Worm (Caenorhabditis elegans) whole organism, L1 larva: ENCODE results near the gene C49H3.16.

ENCODE experiments used
- C04F5.9 ChIP-seq: sonication (generic microtip); optimal IDR thresholded peaks from 2 replicates; lab custom pipeline; 2016; ENCODE audit warnings: missing genetic modification characterization, missing compliant biosample characterization
- F16B12.6 ChIP-seq: fragments of 150-350 bp; optimal IDR thresholded peaks from 2 replicates; lab custom pipeline; 2014; ENCODE audit warnings: missing biosample characterization, missing genetic modification characterization
- Y116A8C.19 ChIP-seq: sonication (generic microtip); optimal IDR thresholded peaks from 2 replicates; lab custom pipeline; 2016; ENCODE audit warnings: missing compliant biosample characterization, missing genetic modification characterization, borderline replicate concordance
- aha-1 ChIP-seq: fragments of 150-350 bp; optimal IDR thresholded peaks from 2 replicates; lab custom pipeline; 2014; ENCODE audit warnings: missing biosample characterization, missing genetic modification characterization
- alr-1 ChIP-seq: fragments of 200-800 bp; sonication (Bioruptor generic); optimal IDR thresholded peaks from 2 replicates; lab custom pipeline; 2018; ENCODE audit warnings: borderline replicate concordance, mild to moderate bottlenecking, missing genetic modification characterization, missing compliant biosample characterization
- aly-2 ChIP-seq: fragments of 150-350 bp; optimal IDR thresholded peaks from 2 replicates; lab custom pipeline; 2014; ENCODE audit warnings: missing biosample characterization, missing genetic modification characterization
- blmp-1 ChIP-seq: fragments of 150-350 bp; optimal IDR thresholded peaks from 2 replicates; lab custom pipeline; 2014; ENCODE audit warnings: missing biosample characterization, missing genetic modification characterization
- ceh-63 ChIP-seq: fragments of 200-800 bp; sonication (Bioruptor generic); optimal IDR thresholded peaks from 2 replicates; lab custom pipeline; 2018; ENCODE audit warnings: mild to moderate bottlenecking, missing genetic modification characterization, missing compliant biosample characterization
- ceh-8 ChIP-seq: fragments of 200-800 bp; sonication (Bioruptor generic); optimal IDR thresholded peaks from 2 replicates; lab custom pipeline; 2018; ENCODE audit warnings: mild to moderate bottlenecking, missing genetic modification characterization, moderate library complexity, missing compliant biosample characterization
- ceh-82 ChIP-seq, 3 experiments: fragments of 150-350 bp in 1 of 3; sonication (generic microtip) in 2 of 3; optimal IDR thresholded peaks; 2 replicates each; lab custom pipeline; 2014 to 2017; ENCODE audit warnings: missing biosample characterization in 3 of 3, missing genetic modification characterization in 3 of 3
- ces-1 ChIP-seq: fragments of 150-350 bp; optimal IDR thresholded peaks from 2 replicates; lab custom pipeline; 2014; ENCODE audit warnings: missing biosample characterization, missing genetic modification reagents, missing genetic modification characterization
- dpl-1 ChIP-seq, 3 experiments: fragments of 150-350 bp in 2 of 3; sonication (generic microtip) in 1 of 3; optimal IDR thresholded peaks; 2 replicates each; lab custom pipeline; 2014 to 2017; ENCODE audit warnings: missing biosample characterization in 3 of 3, missing genetic modification characterization in 3 of 3, missing genetic modification reagents in 3 of 3
- efl-1 ChIP-seq, 4 experiments: fragments of 150-350 bp; optimal IDR thresholded peaks in 3 of 4; peaks in 1 of 4; 1 replicate in 1 of 4; 2 replicates in 3 of 4; lab custom pipeline; 2014; ENCODE audit warnings: missing biosample characterization in 2 of 4, missing genetic modification characterization in 2 of 4, missing genetic modification reagents in 2 of 4
- efl-3 ChIP-seq: fragments of 200-800 bp; sonication (Bioruptor generic); optimal IDR thresholded peaks from 2 replicates; lab custom pipeline; 2018; ENCODE audit warnings: mild to moderate bottlenecking, missing genetic modification characterization, missing compliant biosample characterization
- egl-13 ChIP-seq: sonication (generic microtip); optimal IDR thresholded peaks from 2 replicates; lab custom pipeline; 2016; ENCODE audit warnings: missing genotype, missing genetic modification reagents, missing genetic modification characterization, missing compliant biosample characterization
- egl-27 ChIP-seq, 2 experiments: fragments of 150-350 bp in 1 of 2; sonication (generic microtip); optimal IDR thresholded peaks; 3 replicates each; lab custom pipeline; 2017 to 2018; ENCODE audit warnings: missing biosample characterization in 2 of 2, missing genetic modification characterization in 2 of 2, missing genetic modification reagents in 2 of 2
- elt-2 ChIP-seq: sonication (generic microtip); optimal IDR thresholded peaks from 2 replicates; lab custom pipeline; 2016; ENCODE audit warnings: missing genetic modification characterization, mild to moderate bottlenecking, inconsistent platforms, missing compliant biosample characterization, missing genetic modification reagents
- elt-3 ChIP-seq, 6 experiments: fragments of 150-350 bp in 1 of 6; sonication (generic microtip); optimal IDR thresholded peaks; 2 replicates each; lab custom pipeline; 2017 to 2018; ENCODE audit warnings: missing biosample characterization in 6 of 6, missing genetic modification characterization in 6 of 6, inconsistent platforms in 1 of 6
- ets-5 ChIP-seq: fragments of 200-800 bp; sonication (Bioruptor generic); IDR thresholded peaks from 2 replicates; pipeline ENCODE4 v1.3.6; 2022; ENCODE audit warnings: missing genetic modification characterization, missing compliant biosample characterization
- fkh-10 ChIP-seq: sonication (generic microtip); optimal IDR thresholded peaks from 2 replicates; lab custom pipeline; 2017; ENCODE audit warnings: missing biosample characterization, missing genetic modification reagents, missing genetic modification characterization
- fkh-4 ChIP-seq: sonication (generic microtip); optimal IDR thresholded peaks from 2 replicates; lab custom pipeline; 2016; ENCODE audit warnings: missing compliant biosample characterization, missing genetic modification characterization, borderline replicate concordance
- fkh-8 ChIP-seq: sonication (generic microtip); optimal IDR thresholded peaks from 2 replicates; lab custom pipeline; 2016; ENCODE audit warnings: mild to moderate bottlenecking, missing genetic modification characterization, missing compliant biosample characterization
- fos-1 ChIP-seq: fragments of 150-350 bp; optimal IDR thresholded peaks from 2 replicates; lab custom pipeline; 2014; ENCODE audit warnings: missing biosample characterization, missing genetic modification characterization
- grh-1 ChIP-seq: fragments of 200-800 bp; sonication (Bioruptor generic); IDR thresholded peaks from 2 replicates; pipeline ENCODE4 v1.3.6; 2022; ENCODE audit warnings: missing genetic modification reagents, missing genetic modification characterization, missing compliant biosample characterization
- hpl-2 ChIP-seq: fragments of 150-350 bp; optimal IDR thresholded peaks from 2 replicates; lab custom pipeline; 2014; ENCODE audit warnings: missing biosample characterization, missing genetic modification reagents, missing genetic modification characterization
- isw-1 ChIP-seq: fragments of 200-800 bp; sonication (Bioruptor generic); IDR thresholded peaks from 2 replicates; pipeline ENCODE4 v1.3.6; 2022; ENCODE audit warnings: missing genetic modification characterization, missing compliant biosample characterization
- jun-1 ChIP-seq: fragments of 150-350 bp; optimal IDR thresholded peaks from 2 replicates; lab custom pipeline; 2014; ENCODE audit warnings: missing biosample characterization, missing genetic modification reagents, missing genetic modification characterization
- lin-14 ChIP-seq: fragments of 200-800 bp; sonication (Bioruptor generic); optimal IDR thresholded peaks from 2 replicates; lab custom pipeline; 2018; ENCODE audit warnings: mild to moderate bottlenecking, missing genetic modification characterization, moderate library complexity, missing compliant biosample characterization
- lin-35 ChIP-seq, 2 experiments: fragments of 150-350 bp; optimal IDR thresholded peaks; 2 replicates each; lab custom pipeline; 2014; ENCODE audit warnings: missing biosample characterization in 2 of 2, missing genetic modification characterization in 2 of 2, missing genetic modification reagents in 2 of 2
- lin-39 ChIP-seq: fragments of 150-350 bp; optimal IDR thresholded peaks from 2 replicates; lab custom pipeline; 2014; ENCODE audit warnings: missing biosample characterization, missing genetic modification reagents, missing genetic modification characterization
- lsy-2 ChIP-seq, 2 experiments: fragments of 150-350 bp; optimal IDR thresholded peaks; 2 replicates each; lab custom pipeline; 2014; ENCODE audit warnings: missing biosample characterization in 2 of 2, missing genetic modification characterization in 2 of 2
- mab-9 ChIP-seq: fragments of 200-800 bp; sonication (Bioruptor generic); IDR thresholded peaks from 2 replicates; pipeline ENCODE4 v1.3.6; 2022; ENCODE audit warnings: missing genetic modification reagents, missing genetic modification characterization, missing compliant biosample characterization
- mdl-1 ChIP-seq, 2 experiments: fragments of 150-350 bp; optimal IDR thresholded peaks; 2 replicates each; lab custom pipeline; 2014 to 2017; ENCODE audit warnings: missing biosample characterization in 2 of 2, missing genetic modification characterization in 2 of 2, inconsistent platforms in 1 of 2
- nhr-12 ChIP-seq: sonication (generic microtip); optimal IDR thresholded peaks from 2 replicates; lab custom pipeline; 2017; ENCODE audit warnings: missing biosample characterization, missing genetic modification characterization
- nhr-19 ChIP-seq: fragments of 200-800 bp; sonication (Bioruptor generic); conservative IDR thresholded peaks from 2 replicates; pipeline ENCODE4 v1.3.6; 2022; ENCODE audit warnings: missing genetic modification characterization, missing compliant biosample characterization
- nhr-20 ChIP-seq: sonication (generic microtip); optimal IDR thresholded peaks from 2 replicates; lab custom pipeline; 2016; ENCODE audit warnings: mild to moderate bottlenecking, missing genetic modification characterization, missing compliant biosample characterization
- nhr-28 ChIP-seq: fragments of 150-350 bp; optimal IDR thresholded peaks from 2 replicates; lab custom pipeline; 2014; ENCODE audit warnings: missing biosample characterization, missing genetic modification characterization
- nhr-47 ChIP-seq: sonication (generic microtip); optimal IDR thresholded peaks from 2 replicates; lab custom pipeline; 2016; ENCODE audit warnings: mild to moderate bottlenecking, missing genetic modification characterization, moderate library complexity, missing compliant biosample characterization
- nhr-85 ChIP-seq: sonication (generic microtip); peaks from one replicate; lab custom pipeline; 2016; ENCODE audit warnings: missing genetic modification characterization, inconsistent platforms, missing compliant biosample characterization
- pag-3 ChIP-seq: sonication (generic microtip); optimal IDR thresholded peaks from 2 replicates; lab custom pipeline; 2017; ENCODE audit warnings: missing genetic modification characterization, mild to moderate bottlenecking, missing compliant biosample characterization, antibody characterized with exemption, borderline replicate concordance; ENCODE audit not compliant: insufficient read depth
- pax-3 ChIP-seq: fragments of 200-800 bp; sonication (Bioruptor generic); optimal IDR thresholded peaks from 2 replicates; lab custom pipeline; 2018; ENCODE audit warnings: mild to moderate bottlenecking, missing genetic modification characterization, moderate library complexity, missing compliant biosample characterization
- snpc-4 ChIP-seq: fragments of 150-350 bp; optimal IDR thresholded peaks from 2 replicates; lab custom pipeline; 2014; ENCODE audit warnings: missing biosample characterization, missing genetic modification characterization
- snu-23 ChIP-seq: sonication (generic microtip); optimal IDR thresholded peaks from 2 replicates; lab custom pipeline; 2016; ENCODE audit warnings: missing genetic modification characterization, missing compliant biosample characterization
- sox-4 ChIP-seq: sonication (generic microtip); optimal IDR thresholded peaks from 2 replicates; lab custom pipeline; 2016; ENCODE audit warnings: missing genetic modification characterization, missing compliant biosample characterization
- tlp-1 ChIP-seq: fragments of 150-350 bp; optimal IDR thresholded peaks from 2 replicates; lab custom pipeline; 2014; ENCODE audit warnings: missing biosample characterization, missing genetic modification characterization
- unc-30 ChIP-seq: sonication (generic microtip); optimal IDR thresholded peaks from 2 replicates; lab custom pipeline; 2017; ENCODE audit warnings: missing biosample characterization, missing genetic modification characterization
- unc-62 ChIP-seq: fragments of 150-350 bp; optimal IDR thresholded peaks from 2 replicates; lab custom pipeline; 2014; ENCODE audit warnings: missing biosample characterization, missing genetic modification reagents, missing genetic modification characterization
- unc-98 ChIP-seq: fragments of 200-800 bp; sonication (Bioruptor generic); IDR thresholded peaks from 2 replicates; pipeline ENCODE4 v1.3.6; 2022; ENCODE audit warnings: missing genetic modification characterization, missing compliant biosample characterization
- xbp-1 ChIP-seq: sonication (generic microtip); optimal IDR thresholded peaks from 2 replicates; lab custom pipeline; 2016; ENCODE audit warnings: missing genetic modification characterization, missing compliant biosample characterization
- ztf-4 ChIP-seq: fragments of 150-350 bp; optimal IDR thresholded peaks from 2 replicates; lab custom pipeline; 2014; ENCODE audit warnings: missing biosample characterization, missing genetic modification characterization

The C49H3.16 gene

ce11 chrIV:7902221-7902904 lies 17.9 kb upstream of the C49H3.16 start, which contains the start of gene arp-11 (continued):
- no peak for TF ChIP-seq pag-3 (tag; lab: Kevin White, UChicago)
- TF ChIP-seq dpl-1 (GFP tag; optimal IDR thresholded peaks at IDR 0.05; lab: Kevin White, UChicago): peak; percentile 72 to 78 (median 76)
- peak; percentile 50 for TF ChIP-seq ztf-4 (tag; lab: Kevin White, UChicago)
- TF ChIP-seq xbp-1 (tag; lab: Kevin White, UChicago): peak; percentile 77
- TF ChIP-seq egl-13 (tag; lab: Kevin White, UChicago): peak; percentile 61
- TF ChIP-seq nhr-12: no peak
- TF ChIP-seq pax-3 (tag; lab: Kevin White, UChicago): no peak
- peak; percentile 94 for TF ChIP-seq F16B12.6 (tag; lab: Kevin White, UChicago)
- peak; percentile 74 for TF ChIP-seq fkh-8 (tag; lab: Kevin White, UChicago)
- peak; percentile 22 for TF ChIP-seq nhr-85 (tag; lab: Kevin White, UChicago)
- TF ChIP-seq hpl-2 (GFP tag; lab: Kevin White, UChicago): no peak
- TF ChIP-seq aha-1: no peak
- peak; percentile 21 for TF ChIP-seq fos-1 (tag; lab: Kevin White, UChicago)
- peak; percentile 44 for TF ChIP-seq jun-1
- TF ChIP-seq grh-1 (GFP tag; lab: Robert Waterston, UW): no peak
- no peak for TF ChIP-seq ces-1 (GFP tag; lab: Kevin White, UChicago)
- peak in 2 of 6 experiments; percentile 59 to 66 for TF ChIP-seq elt-3 (tag; optimal IDR thresholded peaks at IDR 0.05; lab: Kevin White, UChicago)
- peak; percentile 94 for TF ChIP-seq elt-2 (tag; lab: Kevin White, UChicago)
- no peak for TF ChIP-seq tlp-1
- TF ChIP-seq nhr-20 (tag; lab: Kevin White, UChicago): peak; percentile 79
- TF ChIP-seq ceh-63: no peak
- peak; percentile 86 for TF ChIP-seq lin-14 (GFP tag; lab: Kevin White, UChicago)
- no peak for TF ChIP-seq sox-4
- TF ChIP-seq nhr-28 (tag; lab: Kevin White, UChicago): no peak
- TF ChIP-seq nhr-47 (tag; lab: Kevin White, UChicago): peak; percentile 74
- TF ChIP-seq ets-5 (GFP tag; lab: Robert Waterston, UW): no peak
- TF ChIP-seq snu-23: peak; percentile 87
- no peak for TF ChIP-seq lin-39 (tag; lab: Kevin White, UChicago)
- no peak for TF ChIP-seq alr-1 (tag; lab: Kevin White, UChicago)
- TF ChIP-seq nhr-19 (GFP tag; lab: Robert Waterston, UW): peak; percentile 70
- TF ChIP-seq efl-3 (GFP tag; lab: Kevin White, UChicago): no peak
- no peak for TF ChIP-seq C04F5.9
- TF ChIP-seq mdl-1 (tag; optimal IDR thresholded peaks at IDR 0.05; lab: Kevin White, UChicago): peak in 1 of 2 experiments; percentile 71
- TF ChIP-seq blmp-1: peak; percentile 67
- TF ChIP-seq lsy-2 (tag; optimal IDR thresholded peaks at IDR 0.05; lab: Kevin White, UChicago): peak; percentile 97 to 99
- peak; percentile 4 to 68 (median 17) for TF ChIP-seq ceh-82 (tag; optimal IDR thresholded peaks at IDR 0.05; lab: Kevin White, UChicago)
- TF ChIP-seq lin-35 (GFP tag; optimal IDR thresholded peaks at IDR 0.05; lab: Kevin White, UChicago): peak; percentile 81 to 88
- no peak for TF ChIP-seq egl-27 (tag; optimal IDR thresholded peaks at IDR 0.05; lab: Kevin White, UChicago)
- TF ChIP-seq aly-2 (tag; lab: Kevin White, UChicago): no peak
- no peak for TF ChIP-seq ceh-8 (GFP tag; lab: Kevin White, UChicago)
- no peak for TF ChIP-seq Y116A8C.19 (tag; lab: Kevin White, UChicago)
- no peak for TF ChIP-seq fkh-10 (GFP tag; lab: Kevin White, UChicago)
- TF ChIP-seq unc-98: no peak
- TF ChIP-seq unc-30 (tag; lab: Kevin White, UChicago): no peak
- peak; percentile 47 for TF ChIP-seq snpc-4 (tag; lab: Kevin White, UChicago)
- peak; percentile 66 to 77 for TF ChIP-seq efl-1 (optimal IDR thresholded peaks at IDR 0.05; lab: Kevin White, UChicago)
- TF ChIP-seq efl-1 (GFP tag; optimal IDR thresholded peaks at IDR 0.05 in 1 of 2; lab: Kevin White, UChicago): peak; percentile 74 to 95
- TF ChIP-seq unc-62 (GFP tag; lab: Kevin White, UChicago): no peak
- peak; percentile 36 for TF ChIP-seq isw-1 (GFP tag; lab: Robert Waterston, UW)
- TF ChIP-seq mab-9: no peak
- TF ChIP-seq fkh-4: no peak
